Fruit fly (Drosophila melanogaster): ENCODE measurements around the gene CG14448.

- TF ChIP-seq bab1 (GFP tag; optimal IDR thresholded peaks at IDR 0.05) (no peak), kay (GFP tag; ENCODE audit: borderline replicate concordance) (no peak), CG7101 (tag; optimal IDR thresholded peaks at IDR 0.05) (no peak), CG5204 (GFP tag; optimal IDR thresholded peaks at IDR 0.05) (no peak), CG12768 (GFP tag; optimal IDR thresholded peaks at IDR 0.05) (no peak), CG11617 (GFP tag; optimal IDR thresholded peaks at IDR 0.05) (no peak), Hr96 (GFP tag; optimal IDR thresholded peaks at IDR 0.05) (no peak), ovo (GFP tag; optimal IDR thresholded peaks at IDR 0.05) (no peak), Crg-1 (GFP tag; optimal IDR thresholded peaks at IDR 0.05) (no peak), CG33017 (tag; optimal IDR thresholded peaks at IDR 0.05) (no peak), CG14711 (tag; optimal IDR thresholded peaks at IDR 0.05) (no peak), cic (GFP tag; optimal IDR thresholded peaks at IDR 0.05) (no peak)
Measured at dm6 chr3L:22821377-22821776, 33.1 kb downstream of the CG14448 start.

All from whole organism, adult.